Worm (Caenorhabditis elegans): Measurements from ENCODE around the gene C03G6.17.
"Not testable (repeated sequence)": the region's sequence is repeated elsewhere in the genome, so short reads cannot be mapped to it uniquely, and the experiment has no call there.

C03G6.17 gene

DNA sequence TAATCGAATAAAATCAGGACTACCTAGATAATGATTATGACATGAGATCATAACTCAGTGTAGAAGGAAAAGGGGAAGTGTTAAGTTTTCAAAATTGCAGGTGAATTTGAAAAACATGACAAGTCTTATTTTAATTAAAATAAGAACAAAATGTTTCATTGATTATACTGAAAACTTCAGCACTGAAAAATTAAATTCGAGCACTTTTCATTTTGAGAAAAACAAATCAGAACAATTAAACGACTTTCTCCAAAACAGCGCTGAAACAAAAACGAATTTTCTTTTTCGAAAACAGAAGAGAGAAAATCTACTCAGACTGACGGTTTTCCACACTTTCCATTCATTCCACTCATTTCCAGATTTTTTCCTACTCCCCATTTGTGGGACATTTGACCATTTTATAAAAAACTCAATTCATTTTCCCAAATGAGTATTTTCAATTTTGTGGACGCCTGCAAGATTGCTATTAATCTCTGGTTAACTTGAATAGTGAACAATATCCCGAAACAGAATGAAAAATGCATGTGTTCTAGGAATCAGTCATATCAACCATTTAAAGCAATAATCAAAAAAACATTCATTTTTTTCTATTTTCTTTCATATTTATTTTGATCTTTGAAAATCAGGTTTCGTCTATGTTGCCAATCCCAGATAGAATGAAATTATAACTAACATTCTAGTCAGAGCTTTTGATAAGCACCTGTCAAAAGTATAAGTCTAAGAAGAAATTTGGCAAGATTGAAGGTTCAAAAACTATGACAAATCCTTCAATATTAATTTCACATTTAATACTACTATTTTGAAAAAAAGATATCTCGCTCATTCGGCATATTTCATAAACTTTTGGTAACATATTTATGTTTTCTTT is 28.5 kb downstream of the C03G6.17 start, which contains the start of the genes srh-231 and srh-275:
Gene srh-231 (minus strand): TSS at position 51 of the 868 bp plus-strand sequence.
Gene srh-275 (plus strand): TSS at position 818 of the 868 bp plus-strand sequence.
- TF ChIP-seq hlh-6 (tag; optimal IDR thresholded peaks at IDR 0.05) (no peak), sox-2 (GFP tag; IDR thresholded peaks at IDR 0.05) (no peak), ceh-24 (tag; optimal IDR thresholded peaks at IDR 0.05) (no peak), ceh-19 (GFP tag; optimal IDR thresholded peaks at IDR 0.05) (no peak), gmeb-2 (tag; optimal IDR thresholded peaks at IDR 0.05) (no peak), sox-4 (tag; optimal IDR thresholded peaks at IDR 0.05) (no peak), madf-2 (tag; optimal IDR thresholded peaks at IDR 0.05) (no peak), ama-1 (optimal IDR thresholded peaks at IDR 0.05) (no peak), pat-9 (tag; optimal IDR thresholded peaks at IDR 0.05) (no peak), sdc-2 (tag; optimal IDR thresholded peaks at IDR 0.05) (no peak), ceh-14 (tag; optimal IDR thresholded peaks at IDR 0.05) (no peak), hlh-15 (tag; optimal IDR thresholded peaks at IDR 0.05) (no peak), ceh-30 (tag; optimal IDR thresholded peaks at IDR 0.05) (no peak), ceh-6 (GFP tag; optimal IDR thresholded peaks at IDR 0.05) (no peak), ceh-18 (tag; optimal IDR thresholded peaks at IDR 0.05) (no peak), odd-2 (tag; optimal IDR thresholded peaks at IDR 0.05) (no peak), nfya-1 (tag; optimal IDR thresholded peaks at IDR 0.05) (no peak)

DNA sequence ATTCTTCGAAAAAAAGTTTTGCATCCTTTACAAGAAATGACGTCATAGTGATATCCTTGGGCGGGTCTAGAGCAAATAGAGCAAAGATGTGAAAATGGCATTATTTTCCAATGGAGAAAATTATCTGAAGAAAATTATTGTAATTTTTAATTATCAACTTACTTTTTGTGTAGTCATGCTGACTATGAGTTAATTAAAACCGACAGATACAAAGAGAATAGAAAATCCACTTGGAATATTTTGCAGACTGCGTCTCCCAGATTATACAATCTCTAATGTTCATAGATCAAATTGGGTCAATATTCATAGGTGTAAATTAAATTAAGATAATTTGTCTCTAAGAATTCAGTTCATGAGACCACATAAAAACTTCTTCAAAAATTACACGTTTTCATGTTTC is 31.4 kb downstream of the C03G6.17 start, which contains the start of gene nhr-149:
Gene nhr-149 (minus strand): TSS at position 101 of the 400 bp plus-strand sequence.
- no peak for TF ChIP-seq mec-3 (tag; optimal IDR thresholded peaks at IDR 0.05; ENCODE audit: borderline replicate concordance)
- TF ChIP-seq madf-2 (tag; optimal IDR thresholded peaks at IDR 0.05): no peak
- TF ChIP-seq fkh-10 (GFP tag; optimal IDR thresholded peaks at IDR 0.05): no peak
- no peak for TF ChIP-seq ceh-19 (GFP tag; optimal IDR thresholded peaks at IDR 0.05)
- no peak for TF ChIP-seq sox-4 (tag; optimal IDR thresholded peaks at IDR 0.05)
- no peak for TF ChIP-seq unc-86 (tag; optimal IDR thresholded peaks at IDR 0.05)
- no peak for TF ChIP-seq ttx-3 (tag; optimal IDR thresholded peaks at IDR 0.05)
- TF ChIP-seq gmeb-2 (tag; optimal IDR thresholded peaks at IDR 0.05): no peak
- no peak for TF ChIP-seq ceh-31 (tag; optimal IDR thresholded peaks at IDR 0.05)
- TF ChIP-seq T23F11.4 (GFP tag; optimal IDR thresholded peaks at IDR 0.05): no peak
- no peak for TF ChIP-seq tbx-2 (tag; optimal IDR thresholded peaks at IDR 0.05)

DNA sequence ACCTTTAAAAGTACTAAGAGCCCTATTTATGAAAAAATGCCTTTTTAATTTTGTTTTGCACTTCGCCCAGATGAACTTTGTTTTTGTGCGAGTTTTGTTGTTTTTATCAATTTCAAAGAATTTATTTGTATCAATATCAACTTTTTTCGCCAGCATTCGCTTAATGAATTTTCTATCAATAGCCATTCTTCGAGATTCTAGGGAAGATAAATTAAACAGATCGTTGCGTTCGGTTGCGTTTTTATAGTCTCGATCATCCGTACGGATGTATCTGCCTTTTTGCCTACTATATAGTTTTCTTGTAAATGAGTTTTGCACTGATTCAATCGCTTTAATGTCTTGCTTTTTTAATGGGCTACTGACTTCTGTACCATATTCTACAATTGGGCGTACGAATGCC is 35.4 kb downstream of the C03G6.17 start, which contains the start of gene nhr-147:
Gene nhr-147 (plus strand): TSS at position 301 of the 400 bp plus-strand sequence.
- TF ChIP-seq pha-4 (tag; optimal IDR thresholded peaks at IDR 0.05); unc-55 (GFP tag; optimal IDR thresholded peaks at IDR 0.05); nfya-1 (tag; optimal IDR thresholded peaks at IDR 0.05): not testable (repeated sequence)

DNA sequence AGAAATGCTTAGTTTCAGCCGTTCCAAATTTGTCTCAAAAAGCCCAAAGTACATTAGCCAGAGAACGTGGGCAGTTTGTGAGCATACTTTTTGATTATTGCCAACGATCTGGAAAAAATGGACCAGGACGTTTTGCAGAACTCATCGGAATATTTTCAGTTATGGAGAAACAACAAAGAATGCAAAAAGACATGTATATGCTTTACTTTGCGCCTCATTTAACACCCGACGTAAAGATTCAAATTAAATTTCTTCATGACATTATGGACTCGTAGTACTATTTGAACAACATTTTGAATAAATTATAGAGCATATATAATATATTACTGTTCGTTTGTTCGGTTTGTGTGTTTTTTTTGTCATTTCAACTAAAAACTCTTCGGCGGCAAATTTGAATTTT is 37.4 kb downstream of the C03G6.17 start, which contains the start of gene srh-244:
Gene srh-244 (plus strand): TSS at position 301 of the 400 bp plus-strand sequence.
- TF ChIP-seq ceh-24 (tag; optimal IDR thresholded peaks at IDR 0.05): no peak
- TF ChIP-seq pag-3 (tag; optimal IDR thresholded peaks at IDR 0.05; ENCODE audit: borderline replicate concordance): no peak
- TF ChIP-seq sox-2 (GFP tag; IDR thresholded peaks at IDR 0.05): no peak
- TF ChIP-seq hlh-30 (tag; optimal IDR thresholded peaks at IDR 0.05; ENCODE audit: insufficient read depth): no peak
- TF ChIP-seq ceh-31 (tag; optimal IDR thresholded peaks at IDR 0.05): no peak
- no peak for TF ChIP-seq fax-1 (tag; optimal IDR thresholded peaks at IDR 0.05)
- TF ChIP-seq odd-2 (tag; optimal IDR thresholded peaks at IDR 0.05): no peak
- TF ChIP-seq che-1 (tag; optimal IDR thresholded peaks at IDR 0.05): no peak
- TF ChIP-seq zip-5 (tag; optimal IDR thresholded peaks at IDR 0.05): no peak
- TF ChIP-seq ceh-45 (GFP tag; IDR thresholded peaks at IDR 0.05): no peak
- TF ChIP-seq elt-2 (tag; optimal IDR thresholded peaks at IDR 0.05): no peak
- TF ChIP-seq pqm-1 (tag; optimal IDR thresholded peaks at IDR 0.05): no peak
- no peak for TF ChIP-seq K09A11.1 (tag; optimal IDR thresholded peaks at IDR 0.05; ENCODE audit: insufficient read depth)
- TF ChIP-seq syd-9 (tag; optimal IDR thresholded peaks at IDR 0.05): no peak
- TF ChIP-seq ztf-16 (tag; optimal IDR thresholded peaks at IDR 0.05): no peak
- no peak for TF ChIP-seq F13H6.1 (tag; optimal IDR thresholded peaks at IDR 0.05)

All from whole organism, late embryonic.